Fruit fly (Drosophila melanogaster): ENCODE measurements around the gene flip.

Gene flip

DNA sequence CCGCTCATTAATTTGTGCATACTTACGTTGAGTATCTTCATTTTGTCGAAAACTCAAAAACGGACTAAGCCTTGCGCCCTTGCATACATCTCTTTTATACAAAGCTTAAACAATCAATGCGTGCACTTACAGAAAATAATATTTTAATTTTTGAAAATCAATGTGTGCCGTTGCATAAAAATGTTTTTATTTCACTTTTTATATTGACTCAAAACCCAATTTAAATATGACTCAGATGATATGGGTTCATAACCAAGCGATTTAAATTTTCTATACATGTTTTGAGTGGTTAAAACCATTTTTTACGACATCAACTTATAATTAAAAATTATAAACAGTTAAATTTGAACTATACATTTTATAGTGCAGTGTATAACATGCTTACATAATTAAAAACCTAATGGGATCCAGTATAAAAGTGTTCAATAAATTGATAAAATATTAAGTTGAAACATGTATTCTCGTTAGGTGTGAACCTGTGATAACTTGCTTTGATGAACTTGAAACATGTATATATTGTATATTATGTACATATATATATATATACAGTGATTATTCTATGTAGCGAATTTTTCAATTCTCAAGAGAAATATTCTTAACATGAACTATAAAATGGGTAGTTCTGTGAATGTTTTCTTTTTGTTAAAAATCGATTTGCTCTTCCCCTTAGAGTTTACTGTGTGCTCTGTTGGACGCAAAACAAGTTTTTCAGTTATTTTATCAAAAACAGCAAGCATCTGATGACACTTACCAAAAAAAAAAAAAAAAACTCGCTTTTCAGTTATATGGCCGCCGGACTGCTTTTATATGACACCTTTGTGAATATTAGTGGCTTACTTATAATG, 34.4 kb downstream of the flip start, which contains the start of gene CG34305 (continued):
- TF ChIP-seq salr (GFP tag; optimal IDR thresholded peaks at IDR 0.05), result no peak
- TF ChIP-seq Sox14 (GFP tag; optimal IDR thresholded peaks at IDR 0.05), result no peak
- peak; percentile 40 for TF ChIP-seq vri (GFP tag; optimal IDR thresholded peaks at IDR 0.05)
- TF ChIP-seq Blimp-1 (GFP tag; optimal IDR thresholded peaks at IDR 0.05), result no peak
- TF ChIP-seq ss (GFP tag; optimal IDR thresholded peaks at IDR 0.05), result no peak
- peak; percentile 39 for TF ChIP-seq Smox (GFP tag; optimal IDR thresholded peaks at IDR 0.05)
- TF ChIP-seq CG31627 (GFP tag; optimal IDR thresholded peaks at IDR 0.05), result peak; percentile 20
- TF ChIP-seq fd59A (GFP tag; optimal IDR thresholded peaks at IDR 0.05), result no peak
- TF ChIP-seq Ets96B (tag; optimal IDR thresholded peaks at IDR 0.05), result no peak
- no peak for TF ChIP-seq CG8119 (GFP tag; IDR thresholded peaks at IDR 0.05)
- TF ChIP-seq CG10631 (GFP tag; optimal IDR thresholded peaks at IDR 0.05), result peak; percentile 18
- peak; percentile 62 for TF ChIP-seq Met (GFP tag; optimal IDR thresholded peaks at IDR 0.05)
- TF ChIP-seq CG6792 (GFP tag; optimal IDR thresholded peaks at IDR 0.05), result peak; percentile 35

DNA sequence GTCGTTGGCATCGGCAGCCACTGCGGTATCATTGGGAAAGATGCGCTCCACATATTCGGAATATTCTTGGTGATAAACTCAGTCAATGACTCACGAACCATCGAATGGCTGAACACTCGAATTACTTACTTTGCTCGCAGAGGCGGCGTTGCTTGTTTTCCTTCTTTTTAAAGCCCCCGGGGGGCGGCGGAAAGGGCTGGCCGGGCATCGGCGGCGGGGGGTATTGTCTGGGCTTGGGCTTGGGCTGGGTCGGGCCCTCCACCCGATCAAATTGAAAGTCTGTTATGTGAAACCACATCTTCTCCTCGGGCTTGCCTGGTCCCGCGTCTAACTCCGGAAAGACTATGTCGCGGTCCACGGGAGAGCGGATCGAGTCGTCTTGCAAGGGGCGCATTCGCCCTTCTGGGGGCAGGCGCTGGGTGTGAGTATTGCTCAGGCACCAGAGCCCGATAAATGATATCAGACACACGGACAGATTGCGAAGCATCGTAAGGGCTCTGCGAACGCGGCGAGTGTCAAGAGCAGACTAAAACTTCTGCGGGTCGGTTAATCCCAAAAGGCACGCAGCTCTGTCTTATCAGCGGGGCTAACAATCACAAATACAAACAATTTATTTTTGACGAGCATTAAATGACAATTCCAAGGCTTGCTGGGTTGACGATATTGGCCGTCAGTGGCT, 35.4 kb downstream of the flip start, which contains the start of gene CG14642:
Gene CG14642 (minus strand): TSS at position 509 of the 679 bp plus-strand sequence.
- no peak for TF ChIP-seq Smox (GFP tag; optimal IDR thresholded peaks at IDR 0.05)
- TF ChIP-seq svp (GFP tag), result peak; percentile 89
- no peak for TF ChIP-seq Hr39 (GFP tag; optimal IDR thresholded peaks at IDR 0.05)
- peak; percentile 7 for TF ChIP-seq CG1621 (tag; optimal IDR thresholded peaks at IDR 0.05)
- no peak for TF ChIP-seq ss (GFP tag; optimal IDR thresholded peaks at IDR 0.05)
- no peak for TF ChIP-seq CG4318 (GFP tag; optimal IDR thresholded peaks at IDR 0.05)

DNA sequence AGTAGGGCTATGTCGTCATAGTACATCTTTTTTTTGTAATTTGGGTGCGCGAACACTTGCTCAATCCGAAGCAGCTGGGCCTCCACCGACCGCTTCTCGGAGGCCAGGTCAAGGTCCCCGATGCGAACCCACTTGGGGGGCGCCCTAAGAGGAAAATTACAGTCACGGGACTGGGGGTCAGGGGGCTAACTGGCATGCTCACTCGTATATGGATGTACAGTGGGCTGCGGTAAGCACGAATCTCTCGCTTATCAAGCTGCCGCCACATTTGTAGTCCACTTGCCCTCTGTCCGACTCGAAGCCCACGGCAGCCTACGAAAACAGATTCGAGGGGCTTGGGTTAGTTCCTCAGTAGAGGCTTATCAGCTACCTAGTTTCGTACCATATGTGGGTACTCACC, 36.0 kb downstream of the flip start:
- TF ChIP-seq Sox15 (GFP tag; optimal IDR thresholded peaks at IDR 0.05) (no peak), eg (GFP tag; IDR thresholded peaks at IDR 0.05) (no peak), CG7368 (GFP tag; optimal IDR thresholded peaks at IDR 0.05) (no peak), cyc (GFP tag; optimal IDR thresholded peaks at IDR 0.05) (no peak), dsx (GFP tag; optimal IDR thresholded peaks at IDR 0.05; ENCODE audit: poor library complexity, severe bottlenecking) (no peak), vri (GFP tag; optimal IDR thresholded peaks at IDR 0.05) (no peak), CG11294 (GFP tag; IDR thresholded peaks at IDR 0.05) (no peak), svp (GFP tag) (peak; percentile 95), Blimp-1 (GFP tag; optimal IDR thresholded peaks at IDR 0.05) (no peak), CG3919 (GFP tag; optimal IDR thresholded peaks at IDR 0.05) (no peak), spab (GFP tag; optimal IDR thresholded peaks at IDR 0.05) (no peak), Eip78C (GFP tag) (peak; percentile 24), CG10669 (GFP tag; optimal IDR thresholded peaks at IDR 0.05) (no peak), CG8119 (GFP tag; IDR thresholded peaks at IDR 0.05) (no peak), CG31627 (GFP tag; optimal IDR thresholded peaks at IDR 0.05) (no peak), Hr38 (GFP tag; optimal IDR thresholded peaks at IDR 0.05) (no peak), Sox14 (GFP tag; optimal IDR thresholded peaks at IDR 0.05) (no peak)

DNA sequence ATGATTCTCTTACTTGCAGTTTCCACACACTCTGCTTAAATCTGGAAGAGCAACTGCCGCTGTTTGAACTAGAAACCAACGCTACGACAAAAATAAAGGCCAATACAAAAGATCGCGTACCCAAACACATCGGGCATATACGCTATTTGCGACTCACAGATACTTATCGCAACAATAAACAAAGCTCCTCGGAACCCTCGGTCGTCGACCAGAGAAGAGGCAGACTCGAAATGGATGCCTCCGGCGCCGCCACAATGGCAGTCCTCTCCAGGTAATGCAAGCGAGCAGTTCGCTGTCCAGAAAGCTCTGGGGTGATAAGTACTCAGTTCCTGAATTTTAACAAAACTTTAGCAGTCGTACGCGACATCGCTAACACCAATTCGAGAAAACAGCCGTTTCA, 41.2 kb downstream of the flip start:
- TF ChIP-seq pdm3 (GFP tag; optimal IDR thresholded peaks at IDR 0.05), result no peak
- TF ChIP-seq Hr4 (GFP tag; optimal IDR thresholded peaks at IDR 0.05), result no peak
- peak; percentile 64 for TF ChIP-seq Sox14 (GFP tag; optimal IDR thresholded peaks at IDR 0.05)
- no peak for TF ChIP-seq dsx (GFP tag; optimal IDR thresholded peaks at IDR 0.05; ENCODE audit: poor library complexity, severe bottlenecking)
- TF ChIP-seq CG3032 (tag; optimal IDR thresholded peaks at IDR 0.05), result no peak
- TF ChIP-seq Ets21C (GFP tag; optimal IDR thresholded peaks at IDR 0.05), result no peak
- TF ChIP-seq Met (GFP tag; optimal IDR thresholded peaks at IDR 0.05), result no peak
- TF ChIP-seq Hr38 (GFP tag; optimal IDR thresholded peaks at IDR 0.05), result no peak
- TF ChIP-seq CG34406 (GFP tag; optimal IDR thresholded peaks at IDR 0.05), result no peak
- TF ChIP-seq Gug (GFP tag; IDR thresholded peaks at IDR 0.05), result no peak
- no peak for TF ChIP-seq Eip93F (GFP tag; optimal IDR thresholded peaks at IDR 0.05)
- no peak for TF ChIP-seq CG15336 (GFP tag; IDR thresholded peaks at IDR 0.05)
- no peak for TF ChIP-seq CG11902 (GFP tag; optimal IDR thresholded peaks at IDR 0.05)
- peak; percentile 52; the same call in 2 of the 3 replicates for TF ChIP-seq CG6163 (GFP tag; IDR thresholded peaks at IDR 0.05)
- TF ChIP-seq Blimp-1 (GFP tag; optimal IDR thresholded peaks at IDR 0.05), result no peak
- no peak for TF ChIP-seq OdsH (GFP tag; optimal IDR thresholded peaks at IDR 0.05)
- no peak for TF ChIP-seq CG10631 (GFP tag; optimal IDR thresholded peaks at IDR 0.05)
- no peak for TF ChIP-seq cyc (GFP tag; optimal IDR thresholded peaks at IDR 0.05)
- TF ChIP-seq CG6792 (GFP tag; optimal IDR thresholded peaks at IDR 0.05), result no peak
- no peak for TF ChIP-seq CG11762 (GFP tag; optimal IDR thresholded peaks at IDR 0.05; ENCODE audit: insufficient read depth)
- peak; percentile 16 for TF ChIP-seq topi (GFP tag; optimal IDR thresholded peaks at IDR 0.05)
- TF ChIP-seq vri (GFP tag; optimal IDR thresholded peaks at IDR 0.05), result no peak
- peak; percentile 41 for TF ChIP-seq CG1621 (tag; optimal IDR thresholded peaks at IDR 0.05)
- peak; percentile 37 for TF ChIP-seq CG16779 (tag; optimal IDR thresholded peaks at IDR 0.05)

Data from whole organism, prepupa.